Worm (Caenorhabditis elegans): ENCODE data around the gene cal-4.

The cal-4 gene

DNA sequence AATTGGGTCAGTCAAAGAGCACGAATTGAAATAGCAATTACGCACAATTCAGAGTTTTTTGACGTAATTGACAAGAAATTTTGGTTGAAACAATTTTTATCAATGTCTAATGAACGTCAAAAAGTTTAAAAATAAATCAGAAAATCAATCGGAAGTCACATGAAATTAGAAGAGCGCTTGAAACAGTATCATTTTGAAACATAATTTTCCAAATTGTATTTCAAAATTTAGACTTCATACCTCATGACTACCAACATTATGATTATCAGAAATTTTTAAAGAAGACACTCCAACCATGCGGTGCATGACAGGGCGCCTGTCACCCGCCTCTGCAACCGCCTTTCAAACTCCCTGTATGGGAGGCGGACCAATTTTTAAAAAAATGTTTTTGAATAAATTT, 7.9 kb upstream of the cal-4 start:
- TF ChIP-seq C34F6.9 (tag; optimal IDR thresholded peaks at IDR 0.05) (no peak), skn-1 (tag; optimal IDR thresholded peaks at IDR 0.05) (no peak), blmp-1 (tag; optimal IDR thresholded peaks at IDR 0.05; ENCODE audit: insufficient read depth) (no peak), peb-1 (tag; optimal IDR thresholded peaks at IDR 0.05) (no peak), lin-13 (GFP tag; optimal IDR thresholded peaks at IDR 0.05) (no peak), crh-2 (tag; optimal IDR thresholded peaks at IDR 0.05) (no peak), ztf-11 (tag; optimal IDR thresholded peaks at IDR 0.05) (no peak), unc-55 (GFP tag; optimal IDR thresholded peaks at IDR 0.05) (no peak), egl-27 (tag; optimal IDR thresholded peaks at IDR 0.05) (no peak), ama-1 (optimal IDR thresholded peaks at IDR 0.05) (no peak)

DNA sequence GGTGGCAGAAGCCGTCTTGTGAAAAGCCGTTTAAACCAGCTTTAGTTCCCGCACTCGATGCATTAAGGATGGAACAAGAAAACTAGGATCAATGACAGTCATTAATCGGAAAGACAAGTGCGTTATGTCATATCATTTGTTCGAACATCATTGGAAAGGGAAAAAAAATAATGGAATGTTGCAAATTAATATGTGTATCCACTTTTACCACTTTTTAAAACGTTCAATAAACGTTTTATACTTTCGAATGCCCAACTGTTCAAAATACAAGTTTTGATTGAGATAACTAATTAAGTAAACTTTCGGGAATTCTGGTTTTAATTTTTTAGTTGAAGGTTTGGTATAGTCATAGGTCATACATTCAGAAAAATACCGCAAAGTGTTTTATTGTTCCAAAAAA, 6.1 kb upstream of the cal-4 start, which contains the start of gene C02F4.4:
Gene C02F4.4 (minus strand): TSS at position 101 of the 400 bp plus-strand sequence.
- TF ChIP-seq ceh-82 (tag; optimal IDR thresholded peaks at IDR 0.05) (no peak), skn-1 (tag; optimal IDR thresholded peaks at IDR 0.05) (no peak), lsy-2 (tag; optimal IDR thresholded peaks at IDR 0.05) (no peak), fos-1 (tag; optimal IDR thresholded peaks at IDR 0.05) (no peak), egl-27 (tag; optimal IDR thresholded peaks at IDR 0.05) (no peak), zag-1 (tag; optimal IDR thresholded peaks at IDR 0.05) (no peak), sma-3 (GFP tag; optimal IDR thresholded peaks at IDR 0.05) (no peak), nhr-10 (tag; optimal IDR thresholded peaks at IDR 0.05) (no peak), lin-13 (GFP tag; optimal IDR thresholded peaks at IDR 0.05) (no peak), sem-4 (tag; optimal IDR thresholded peaks at IDR 0.05) (no peak), ama-1 (optimal IDR thresholded peaks at IDR 0.05) (no peak)

- TF ChIP-seq mbf-1 (tag; optimal IDR thresholded peaks at IDR 0.05), result no peak
- TF ChIP-seq unc-55 (GFP tag; optimal IDR thresholded peaks at IDR 0.05), result no peak
- TF ChIP-seq dmd-4 (tag; optimal IDR thresholded peaks at IDR 0.05), result no peak
- no peak for TF ChIP-seq unc-62 (GFP tag; optimal IDR thresholded peaks at IDR 0.05)
- TF ChIP-seq nhr-23 (tag; optimal IDR thresholded peaks at IDR 0.05), result no peak
- no peak for TF ChIP-seq nhr-25 (tag; optimal IDR thresholded peaks at IDR 0.05)
- no peak for TF ChIP-seq nhr-10 (tag; optimal IDR thresholded peaks at IDR 0.05)
- TF ChIP-seq lsy-2 (tag; optimal IDR thresholded peaks at IDR 0.05), result no peak
- TF ChIP-seq nhr-11 (tag; optimal IDR thresholded peaks at IDR 0.05), result no peak
- no peak for TF ChIP-seq nhr-21 (tag; optimal IDR thresholded peaks at IDR 0.05)
- no peak for TF ChIP-seq mdl-1 (tag; optimal IDR thresholded peaks at IDR 0.05)
- no peak for TF ChIP-seq elt-3 (tag; optimal IDR thresholded peaks at IDR 0.05)
- TF ChIP-seq egl-27 (tag; optimal IDR thresholded peaks at IDR 0.05), result no peak
- no peak for TF ChIP-seq sma-3 (GFP tag; optimal IDR thresholded peaks at IDR 0.05)
- no peak for TF ChIP-seq zag-1 (tag; optimal IDR thresholded peaks at IDR 0.05)
- no peak for TF ChIP-seq ceh-82 (tag; optimal IDR thresholded peaks at IDR 0.05)
- TF ChIP-seq ztf-11 (tag; optimal IDR thresholded peaks at IDR 0.05), result no peak
- no peak for TF ChIP-seq aly-2 (tag; optimal IDR thresholded peaks at IDR 0.05)
- TF ChIP-seq ceh-16 (tag; optimal IDR thresholded peaks at IDR 0.05), result no peak
- TF ChIP-seq snpc-4 (tag; optimal IDR thresholded peaks at IDR 0.05), result no peak
These were observed 2.6 kb upstream of the cal-4 start for ce11 chrIV:10518652-10519051.

ce11 chrIV:10524095-10524829, 3.1 kb downstream of the cal-4 start, which contains the start of gene C02F4.5:
Gene C02F4.5 (minus strand): TSS chrIV:10524145.
- TF ChIP-seq C34F6.9 (tag; optimal IDR thresholded peaks at IDR 0.05) (peak; percentile 5), lsy-2 (tag; optimal IDR thresholded peaks at IDR 0.05) (peak in 1 of 2 experiments; percentile 36), F13H6.1 (tag; optimal IDR thresholded peaks at IDR 0.05) (peak; percentile 2), nhr-6 (tag; optimal IDR thresholded peaks at IDR 0.05) (no peak), nhr-21 (tag; optimal IDR thresholded peaks at IDR 0.05) (no peak), zag-1 (tag; optimal IDR thresholded peaks at IDR 0.05) (peak; percentile 6), ztf-1 (GFP tag; conservative IDR thresholded peaks at IDR 0.05) (no peak), crh-2 (tag; optimal IDR thresholded peaks at IDR 0.05) (peak; percentile 18), unc-62 (GFP tag; optimal IDR thresholded peaks at IDR 0.05) (no peak)

DNA sequence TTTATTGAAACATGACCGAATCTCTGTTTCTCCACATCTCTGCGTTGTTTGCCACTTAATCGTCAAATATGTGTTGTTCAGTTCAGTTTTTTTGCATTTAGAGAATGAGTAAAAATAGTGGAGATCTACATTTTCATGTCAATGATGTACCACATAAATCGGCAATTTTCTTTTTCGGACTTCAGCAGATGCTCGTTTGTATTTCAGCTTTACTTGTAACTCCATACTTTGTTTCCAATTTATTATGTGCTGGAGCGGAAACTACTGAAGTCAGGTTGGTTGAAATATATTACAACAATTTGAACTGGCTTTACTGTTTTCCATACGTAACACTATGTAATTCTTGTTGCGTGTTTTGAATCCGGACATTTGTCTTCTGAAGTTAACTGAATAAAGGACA, 9.4 kb downstream of the cal-4 start, which contains the start of gene T07G12.2:
Gene T07G12.2 (plus strand): TSS at position 62 of the 400 bp plus-strand sequence.
- TF ChIP-seq nhr-6 (tag; optimal IDR thresholded peaks at IDR 0.05) (no peak), dmd-4 (tag; optimal IDR thresholded peaks at IDR 0.05) (no peak), unc-62 (GFP tag; optimal IDR thresholded peaks at IDR 0.05) (no peak), ceh-16 (tag; optimal IDR thresholded peaks at IDR 0.05) (no peak), elt-1 (tag; optimal IDR thresholded peaks at IDR 0.05) (no peak), C34F6.9 (tag; optimal IDR thresholded peaks at IDR 0.05) (no peak), unc-55 (GFP tag; optimal IDR thresholded peaks at IDR 0.05) (no peak), sma-3 (GFP tag; optimal IDR thresholded peaks at IDR 0.05) (no peak), nhr-237 (tag; optimal IDR thresholded peaks at IDR 0.05) (no peak), nhr-129 (tag; optimal IDR thresholded peaks at IDR 0.05) (no peak), zag-1 (tag; optimal IDR thresholded peaks at IDR 0.05) (no peak), nhr-11 (tag; optimal IDR thresholded peaks at IDR 0.05) (no peak), ceh-82 (tag; optimal IDR thresholded peaks at IDR 0.05) (no peak), skn-1 (tag; optimal IDR thresholded peaks at IDR 0.05) (no peak), sma-9 (GFP tag; optimal IDR thresholded peaks at IDR 0.05) (no peak), sma-9 (tag; optimal IDR thresholded peaks at IDR 0.05) (no peak), ama-1 (optimal IDR thresholded peaks at IDR 0.05) (no peak), fos-1 (tag; optimal IDR thresholded peaks at IDR 0.05) (no peak), gmeb-1 (tag; optimal IDR thresholded peaks at IDR 0.05) (no peak), F13H6.1 (tag; optimal IDR thresholded peaks at IDR 0.05) (no peak)
